Fruit fly (Drosophila melanogaster) whole organism, prepupa: ENCODE data around the gene ppk17.

Experiments
- CG1621 ChIP-seq: fragments of 200-800 bp; sonication (Bioruptor generic); optimal IDR thresholded peaks from 3 replicates; lab custom pipeline; 2018; ENCODE audit warnings: missing biosample characterization, mild to moderate bottlenecking, missing genetic modification characterization
- CG6276 ChIP-seq: fragments of 200-800 bp; sonication (Bioruptor generic); optimal IDR thresholded peaks from 2 replicates; lab custom pipeline; 2017; ENCODE audit warnings: missing biosample characterization, mild to moderate bottlenecking, missing genetic modification characterization
- CG6792 ChIP-seq: fragments of 200-800 bp; sonication (Bioruptor generic); optimal IDR thresholded peaks from 3 replicates; lab custom pipeline; 2016; ENCODE audit warnings: missing biosample characterization, missing genetic modification characterization
- CG8319 ChIP-seq: fragments of 200-800 bp; sonication (Bioruptor generic); optimal IDR thresholded peaks from 3 replicates; lab custom pipeline; 2016; ENCODE audit warnings: missing biosample characterization, missing genetic modification characterization
- Ets21C ChIP-seq: fragments of 200-800 bp; sonication (Bioruptor generic); optimal IDR thresholded peaks from 3 replicates; lab custom pipeline; 2016; ENCODE audit warnings: missing biosample characterization, missing genetic modification characterization
- achi ChIP-seq: fragments of 200-800 bp; sonication (Bioruptor generic); optimal IDR thresholded peaks from 3 replicates; lab custom pipeline; 2016; ENCODE audit warnings: missing biosample characterization, missing genetic modification characterization
- net ChIP-seq: fragments of 200-800 bp; sonication (Bioruptor generic); optimal IDR thresholded peaks from 3 replicates; lab custom pipeline; 2016; ENCODE audit warnings: missing biosample characterization, missing genetic modification characterization
- vri ChIP-seq: fragments of 200-800 bp; sonication (Bioruptor generic); optimal IDR thresholded peaks from 3 replicates; lab custom pipeline; 2016; ENCODE audit warnings: missing biosample characterization, mild to moderate bottlenecking, missing genetic modification characterization

dm6 chr2L:16710677-16711076, 49.7 kb downstream of the ppk17 start:
- no peak for TF ChIP-seq achi (GFP tag; lab: Kevin White, UChicago)
- no peak for TF ChIP-seq CG6276 (GFP tag; lab: Kevin White, UChicago)
- no peak for TF ChIP-seq CG8319 (GFP tag; lab: Kevin White, UChicago)
- TF ChIP-seq Ets21C (GFP tag; lab: Kevin White, UChicago): no peak
- no peak for TF ChIP-seq vri (GFP tag; lab: Kevin White, UChicago)
- TF ChIP-seq CG1621 (tag; lab: Kevin White, UChicago): no peak
- no peak for TF ChIP-seq CG6792 (GFP tag; lab: Kevin White, UChicago)
- TF ChIP-seq net (GFP tag; lab: Kevin White, UChicago): no peak
